Worm (Caenorhabditis elegans) whole organism, L1 larva: Measurements from ENCODE around the gene R11H6.5.

Experiments
- ceh-8 ChIP-seq: fragments of 200-800 bp; sonication (Bioruptor generic); optimal IDR thresholded peaks from 2 replicates; lab custom pipeline; 2018; ENCODE audit warnings: mild to moderate bottlenecking, missing genetic modification characterization, moderate library complexity, missing compliant biosample characterization
- lin-35 ChIP-seq, 2 experiments: fragments of 150-350 bp; optimal IDR thresholded peaks; 2 replicates each; lab custom pipeline; 2014; ENCODE audit warnings: missing biosample characterization in 2 of 2, missing genetic modification characterization in 2 of 2, missing genetic modification reagents in 2 of 2
- nhr-85 ChIP-seq: sonication (generic microtip); peaks from one replicate; lab custom pipeline; 2016; ENCODE audit warnings: missing genetic modification characterization, inconsistent platforms, missing compliant biosample characterization
- snu-23 ChIP-seq: sonication (generic microtip); optimal IDR thresholded peaks from 2 replicates; lab custom pipeline; 2016; ENCODE audit warnings: missing genetic modification characterization, missing compliant biosample characterization
- ztf-4 ChIP-seq: fragments of 150-350 bp; optimal IDR thresholded peaks from 2 replicates; lab custom pipeline; 2014; ENCODE audit warnings: missing biosample characterization, missing genetic modification characterization

DNA sequence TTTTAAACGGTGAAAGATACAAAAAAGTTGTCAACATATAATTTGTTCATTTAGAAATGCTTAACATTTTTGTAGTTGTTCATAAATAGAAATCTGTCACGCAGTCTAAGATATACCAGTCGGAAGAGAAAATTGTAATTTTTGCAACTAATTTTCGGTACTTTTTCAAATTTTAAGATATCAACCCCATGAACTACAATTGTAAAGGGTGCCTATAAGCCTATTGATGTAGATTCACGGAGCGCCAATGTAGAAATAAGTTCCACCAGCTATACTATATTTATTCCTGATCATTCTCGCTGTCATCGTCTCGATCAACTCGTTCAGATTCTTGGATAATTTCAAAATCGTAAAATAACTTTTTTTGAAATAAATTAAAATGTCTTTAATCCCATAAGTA, 17.1 kb downstream of the R11H6.5 start:
- TF ChIP-seq lin-35 (GFP tag; optimal IDR thresholded peaks at IDR 0.05; lab: Kevin White, UChicago), result no peak
- TF ChIP-seq ceh-8 (GFP tag; lab: Kevin White, UChicago), result no peak
- no peak for TF ChIP-seq nhr-85 (tag; lab: Kevin White, UChicago)
- TF ChIP-seq snu-23 (GFP tag; lab: Kevin White, UChicago), result no peak
- TF ChIP-seq ztf-4 (tag; lab: Kevin White, UChicago), result no peak
